Fruit fly (Drosophila melanogaster) whole organism, embryonic: ENCODE results near the gene CG43678.

ENCODE experiments used
- Abd-B ChIP-seq: fragments of 200-800 bp; sonication (Bioruptor generic); optimal IDR thresholded peaks from 2 replicates; lab custom pipeline; 2018; ENCODE audit warnings: missing biosample characterization, mild to moderate bottlenecking, missing genetic modification characterization, moderate library complexity
- Atf3 ChIP-seq: fragments of 200-800 bp; sonication (Bioruptor generic); optimal IDR thresholded peaks from 3 replicates; lab custom pipeline; 2016; ENCODE audit warnings: missing biosample characterization, missing genetic modification characterization
- CG10654 ChIP-seq: fragments of 200-800 bp; sonication (Bioruptor generic); optimal IDR thresholded peaks from 2 replicates; lab custom pipeline; 2016; ENCODE audit warnings: missing biosample characterization, missing genetic modification characterization
- CG14014 ChIP-seq: fragments of 200-800 bp; sonication (Bioruptor generic); IDR thresholded peaks from 2 replicates; pipeline ENCODE4 v1.3.6; 2022; ENCODE audit warnings: missing biosample characterization, missing genetic modification characterization
- CG1647 ChIP-seq: fragments of 200-800 bp; sonication (Bioruptor generic); optimal IDR thresholded peaks from 3 replicates; lab custom pipeline; 2016; ENCODE audit warnings: missing biosample characterization, missing genetic modification characterization
- CG17186 ChIP-seq: fragments of 200-800 bp; sonication (Bioruptor generic); optimal IDR thresholded peaks from 3 replicates; lab custom pipeline; 2017; ENCODE audit warnings: missing biosample characterization, missing genetic modification reagents, missing genetic modification characterization
- CG17361 ChIP-seq: fragments of 200-800 bp; sonication (Bioruptor generic); IDR thresholded peaks from 3 replicates; pipeline ENCODE4 v1.3.6; 2022; ENCODE audit warnings: missing biosample characterization, missing genetic modification characterization
- CG18599 ChIP-seq: fragments of 200-800 bp; sonication (Bioruptor generic); optimal IDR thresholded peaks from 3 replicates; lab custom pipeline; 2017; ENCODE audit warnings: missing biosample characterization, missing genetic modification characterization, mild to moderate bottlenecking, moderate library complexity, missing genetic modification reagents
- CG30403 ChIP-seq: fragments of 200-800 bp; sonication (Bioruptor generic); optimal IDR thresholded peaks from 3 replicates; lab custom pipeline; 2016; ENCODE audit warnings: missing biosample characterization, missing genetic modification characterization
- CG3281 ChIP-seq: fragments of 200-800 bp; sonication (Bioruptor generic); optimal IDR thresholded peaks from 3 replicates; lab custom pipeline; 2017; ENCODE audit warnings: missing biosample characterization, mild to moderate bottlenecking, missing genetic modification characterization
- CG33557 ChIP-seq: fragments of 200-800 bp; sonication (Bioruptor generic); optimal IDR thresholded peaks from 2 replicates; lab custom pipeline; 2019; ENCODE audit warnings: missing biosample characterization, mild to moderate bottlenecking, missing genetic modification characterization, moderate library complexity
- CG42726 ChIP-seq: fragments of 200-800 bp; sonication (Bioruptor generic); IDR thresholded peaks from 2 replicates; pipeline ENCODE4 v1.3.6; 2022; ENCODE audit warnings: missing biosample characterization, missing genetic modification characterization; ENCODE audit not compliant: partially characterized antibody
- CG4360 ChIP-seq: fragments of 200-800 bp; sonication (Bioruptor generic); IDR thresholded peaks from 2 replicates; pipeline ENCODE4 v1.3.6; 2022; ENCODE audit warnings: missing biosample characterization, missing genetic modification characterization
- CG7987 ChIP-seq: fragments of 200-800 bp; sonication (Bioruptor generic); optimal IDR thresholded peaks from 2 replicates; lab custom pipeline; 2018; ENCODE audit warnings: missing biosample characterization, mild to moderate bottlenecking, missing genetic modification characterization, moderate library complexity
- CG9727 ChIP-seq: fragments of 200-800 bp; sonication (Bioruptor generic); optimal IDR thresholded peaks from 3 replicates; lab custom pipeline; 2017; ENCODE audit warnings: missing biosample characterization, mild to moderate bottlenecking, missing genetic modification characterization
- D19A ChIP-seq: fragments of 200-800 bp; optimal IDR thresholded peaks from 3 replicates; lab custom pipeline; 2019; ENCODE audit warnings: missing biosample characterization, mild to moderate bottlenecking, missing genetic modification characterization, moderate library complexity
- Dek ChIP-seq: fragments of 200-800 bp; sonication (Bioruptor generic); optimal IDR thresholded peaks from 3 replicates; lab custom pipeline; 2019; ENCODE audit warnings: missing biosample characterization, mild to moderate bottlenecking, missing genetic modification characterization, moderate library complexity
- Doc2 ChIP-seq: fragments of 200-800 bp; sonication (Bioruptor generic); IDR thresholded peaks from 2 replicates; pipeline ENCODE4 v1.3.6; 2022; ENCODE audit warnings: missing biosample characterization, missing genetic modification characterization
- Drgx ChIP-seq: fragments of 200-800 bp; sonication (Bioruptor generic); IDR thresholded peaks from 2 replicates; pipeline ENCODE4 v1.3.6; 2022; ENCODE audit warnings: missing biosample characterization, missing genetic modification characterization
- E2f2 ChIP-seq: fragments of 200-800 bp; sonication (Bioruptor generic); IDR thresholded peaks from 2 replicates; pipeline ENCODE4 v1.3.6; 2022; ENCODE audit warnings: missing biosample characterization, missing genetic modification characterization
- Ets65A ChIP-seq: fragments of 200-800 bp; sonication (Bioruptor generic); peaks from one replicate; lab custom pipeline; 2016; ENCODE audit warnings: missing biosample characterization, missing genetic modification characterization
- Fer1 ChIP-seq: fragments of 200-800 bp; sonication (Bioruptor generic); optimal IDR thresholded peaks from 2 replicates; lab custom pipeline; 2017; ENCODE audit warnings: missing biosample characterization, mild to moderate bottlenecking, missing genetic modification characterization
- Jarid2 ChIP-seq: fragments of 200-800 bp; sonication (Bioruptor generic); optimal IDR thresholded peaks from 3 replicates; lab custom pipeline; 2017; ENCODE audit warnings: mild to moderate bottlenecking, missing biosample characterization, missing genetic modification reagents, missing genetic modification characterization
- Kr ChIP-seq: fragments of 200-800 bp; sonication (Bioruptor generic); optimal IDR thresholded peaks from 2 replicates; lab custom pipeline; 2017; ENCODE audit warnings: missing biosample characterization, mild to moderate bottlenecking, missing genetic modification characterization
- Lhr ChIP-seq: fragments of 200-800 bp; sonication (Bioruptor generic); optimal IDR thresholded peaks from 3 replicates; lab custom pipeline; 2017; ENCODE audit warnings: mild to moderate bottlenecking, missing biosample characterization, missing genetic modification reagents, missing genetic modification characterization
- Meics ChIP-seq: fragments of 200-800 bp; sonication (Bioruptor generic); optimal IDR thresholded peaks from 2 replicates; lab custom pipeline; 2017; ENCODE audit warnings: missing biosample characterization, mild to moderate bottlenecking, missing genetic modification characterization
- Side ChIP-seq: fragments of 200-800 bp; sonication (Bioruptor generic); optimal IDR thresholded peaks from 2 replicates; lab custom pipeline; 2016; ENCODE audit warnings: missing biosample characterization, missing genetic modification characterization
- croc ChIP-seq: fragments of 200-800 bp; sonication (Bioruptor generic); conservative IDR thresholded peaks from 3 replicates; pipeline ENCODE4 v1.3.6; 2022; ENCODE audit warnings: missing biosample characterization, missing genetic modification characterization
- cwo ChIP-seq: fragments of 200-800 bp; sonication (Bioruptor generic); optimal IDR thresholded peaks from 3 replicates; lab custom pipeline; 2017; ENCODE audit warnings: missing biosample characterization, missing genetic modification characterization, mild to moderate bottlenecking, moderate library complexity, missing genetic modification reagents
- dm ChIP-seq: fragments of 200-800 bp; sonication (Bioruptor generic); optimal IDR thresholded peaks from 3 replicates; lab custom pipeline; 2016; ENCODE audit warnings: missing biosample characterization, missing genetic modification characterization
- ems ChIP-seq: fragments of 200-800 bp; sonication (Bioruptor generic); optimal IDR thresholded peaks from 3 replicates; lab custom pipeline; 2016; ENCODE audit warnings: missing biosample characterization, missing genetic modification characterization
- fd3F ChIP-seq: fragments of 200-800 bp; sonication (Bioruptor generic); optimal IDR thresholded peaks from 2 replicates; lab custom pipeline; 2018; ENCODE audit warnings: missing biosample characterization, mild to moderate bottlenecking, missing genetic modification characterization, moderate library complexity
- gem ChIP-seq: fragments of 200-800 bp; sonication (Bioruptor generic); optimal IDR thresholded peaks from 2 replicates; lab custom pipeline; 2019; ENCODE audit warnings: missing biosample characterization, mild to moderate bottlenecking, missing genetic modification characterization, moderate library complexity
- h ChIP-seq: fragments of >200 bp; optimal IDR thresholded peaks from 2 replicates; lab custom pipeline; 2017
- ind ChIP-seq: fragments of 200-800 bp; sonication (Bioruptor generic); optimal IDR thresholded peaks from 3 replicates; lab custom pipeline; 2016; ENCODE audit warnings: missing biosample characterization, missing genetic modification characterization
- insv ChIP-seq, 2 experiments: fragments of 200-800 bp; sonication (Bioruptor generic); optimal IDR thresholded peaks; 3 replicates each; lab custom pipeline; 2016 to 2018; ENCODE audit warnings: missing biosample characterization in 2 of 2, missing genetic modification characterization in 2 of 2
- lbe ChIP-seq: fragments of 200-800 bp; sonication (Bioruptor generic); optimal IDR thresholded peaks from 2 replicates; lab custom pipeline; 2016; ENCODE audit warnings: missing biosample characterization, mild to moderate bottlenecking, missing genetic modification characterization
- nmo ChIP-seq: fragments of 200-800 bp; sonication (Bioruptor generic); optimal IDR thresholded peaks from 2 replicates; lab custom pipeline; 2018; ENCODE audit warnings: missing biosample characterization, mild to moderate bottlenecking, missing genetic modification characterization, moderate library complexity
- pho ChIP-seq: fragments of 200-800 bp; sonication (Bioruptor generic); optimal IDR thresholded peaks from 2 replicates; lab custom pipeline; 2016; ENCODE audit warnings: missing biosample characterization, missing genetic modification characterization
- pita ChIP-seq: fragments of 200-800 bp; sonication (Bioruptor generic); optimal IDR thresholded peaks from 2 replicates; lab custom pipeline; 2017; ENCODE audit warnings: missing biosample characterization, mild to moderate bottlenecking, missing genetic modification characterization
- prd ChIP-seq, 3 experiments: fragments of >200 bp in 2 of 3; fragments of 200-800 bp in 1 of 3; sonication (Bioruptor generic) in 1 of 3; optimal IDR thresholded peaks in 2 of 3; IDR thresholded peaks in 1 of 3; 2 replicates in 2 of 3; 3 replicates in 1 of 3; pipeline versions ENCODE4 v1.3.6 to Lab custom; 2017 to 2022; ENCODE audit warnings: missing biosample characterization in 1 of 3, missing genetic modification characterization in 1 of 3
- rib ChIP-seq: fragments of 200-800 bp; sonication (Bioruptor generic); IDR thresholded peaks from 2 replicates; pipeline ENCODE4 v1.3.6; 2022; ENCODE audit warnings: missing biosample characterization, missing genetic modification characterization
- row ChIP-seq: fragments of 200-800 bp; sonication (Bioruptor generic); IDR thresholded peaks from 3 replicates; pipeline ENCODE4 v1.3.6; 2022; ENCODE audit warnings: missing biosample characterization, missing genetic modification characterization
- scrt ChIP-seq: fragments of 200-800 bp; sonication (Bioruptor generic); optimal IDR thresholded peaks from 2 replicates; lab custom pipeline; 2018; ENCODE audit warnings: missing biosample characterization, mild to moderate bottlenecking, missing genetic modification characterization, moderate library complexity
- sens ChIP-seq: fragments of 200-800 bp; sonication (Bioruptor generic); peaks from one replicate; lab custom pipeline; 2016; ENCODE audit warnings: missing biosample characterization, missing genetic modification characterization
- sima ChIP-seq: fragments of 200-800 bp; sonication (Bioruptor generic); optimal IDR thresholded peaks from 2 replicates; lab custom pipeline; 2016; ENCODE audit warnings: missing biosample characterization, missing genetic modification characterization
- slou ChIP-seq: fragments of 200-800 bp; sonication (Bioruptor generic); optimal IDR thresholded peaks from 3 replicates; lab custom pipeline; 2016; ENCODE audit warnings: missing biosample characterization, missing genetic modification characterization
- ssp ChIP-seq: fragments of 200-800 bp; sonication (Bioruptor generic); IDR thresholded peaks from 2 replicates; pipeline ENCODE4 v1.3.6; 2022; ENCODE audit warnings: missing biosample characterization, missing genetic modification characterization
- tll ChIP-seq, 2 experiments: fragments of 200-800 bp in 1 of 2; fragments of >200 bp in 1 of 2; sonication (Bioruptor generic) in 1 of 2; optimal IDR thresholded peaks; 2 replicates each; lab custom pipeline; 2017 to 2019; ENCODE audit warnings: missing biosample characterization in 2 of 2, missing genetic modification characterization in 2 of 2, mild to moderate bottlenecking in 1 of 2, moderate library complexity in 1 of 2
- ttk ChIP-seq: fragments of 200-800 bp; sonication (Bioruptor generic); IDR thresholded peaks from 2 replicates; pipeline ENCODE4 v2.1.2; 2022; ENCODE audit warnings: missing biosample characterization, missing genetic modification characterization
- twi ChIP-seq: fragments of 200-800 bp; optimal IDR thresholded peaks from 2 replicates; lab custom pipeline; 2019; ENCODE audit warnings: missing biosample characterization, mild to moderate bottlenecking, missing genetic modification characterization, moderate library complexity
- unpg ChIP-seq: fragments of 200-800 bp; sonication (Bioruptor generic); optimal IDR thresholded peaks from 3 replicates; lab custom pipeline; 2018; ENCODE audit warnings: missing biosample characterization, mild to moderate bottlenecking, missing genetic modification characterization, moderate library complexity
- zen ChIP-seq: fragments of 200-800 bp; sonication (Bioruptor generic); optimal IDR thresholded peaks from 3 replicates; lab custom pipeline; 2018; ENCODE audit warnings: missing biosample characterization, mild to moderate bottlenecking, missing genetic modification characterization, moderate library complexity

CG43678 gene

DNA sequence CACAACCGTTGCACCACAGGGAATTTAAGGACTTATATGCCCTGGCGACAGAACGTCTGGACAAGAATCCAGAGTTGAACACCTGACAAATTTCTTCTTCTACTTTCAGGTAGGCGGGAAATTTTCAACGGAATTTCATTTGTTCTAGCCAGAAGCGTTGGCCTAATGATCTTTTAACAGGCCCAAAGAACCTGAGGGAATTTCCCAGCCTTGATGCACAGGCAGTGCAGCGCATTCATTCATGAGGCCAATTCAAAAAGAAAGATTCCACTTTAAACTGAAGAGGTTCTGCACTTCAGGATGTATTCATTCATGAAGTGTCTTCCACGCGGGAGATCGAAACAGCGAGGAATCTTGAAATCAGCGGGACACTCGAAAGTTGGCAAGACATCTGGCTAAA is 9.8 kb downstream of the CG43678 start:
- TF ChIP-seq zen (tag; lab: Kevin White, UChicago) (peak; percentile 97), Side (GFP tag; lab: Kevin White, UChicago) (no peak), CG17361 (no peak), dm (GFP tag; lab: Kevin White, UChicago) (no peak), nmo (no peak), Atf3 (GFP tag; lab: Kevin White, UChicago) (no peak), Jarid2 (no peak), pita (GFP tag; lab: Kevin White, UChicago) (no peak), rib (GFP tag; lab: Robert Waterston, UW) (no peak), CG42726 (no peak), Lhr (GFP tag; lab: Kevin White, UChicago) (no peak), sens (GFP tag; lab: Kevin White, UChicago) (no peak), Abd-B (no peak), insv (GFP tag; optimal IDR thresholded peaks at IDR 0.05; lab: Kevin White, UChicago) (peak in 1 of 2 experiments; percentile 24), h (no peak), sima (GFP tag; lab: Kevin White, UChicago) (no peak), twi (tag; lab: Kevin White, UChicago) (peak; percentile 71), CG3281 (GFP tag; lab: Kevin White, UChicago) (no peak), CG14014 (GFP tag; lab: Robert Waterston, UW) (no peak), lbe (GFP tag; lab: Kevin White, UChicago) (no peak), fd3F (GFP tag; lab: Kevin White, UChicago) (no peak), CG7987 (GFP tag; lab: Kevin White, UChicago) (no peak), Kr (GFP tag; lab: Kevin White, UChicago) (no peak), prd (optimal IDR thresholded peaks at IDR 0.05; lab: Kevin White, UChicago) (no peak), prd (GFP tag; IDR thresholded peaks at IDR 0.05; lab: Robert Waterston, UW) (no peak; the same call in 2 of the 3 replicates), CG33557 (no peak), Dek (tag; lab: Kevin White, UChicago) (no peak), tll (GFP tag; optimal IDR thresholded peaks at IDR 0.05; lab: Kevin White, UChicago) (peak in 1 of 2 experiments; percentile 18), CG4360 (no peak), Drgx (no peak), scrt (GFP tag; lab: Kevin White, UChicago) (no peak), CG1647 (GFP tag; lab: Kevin White, UChicago) (no peak), unpg (GFP tag; lab: Kevin White, UChicago) (no peak), CG10654 (no peak), CG17186 (GFP tag; lab: Kevin White, UChicago) (no peak), ssp (GFP tag; lab: Robert Waterston, UW) (no peak)

DNA sequence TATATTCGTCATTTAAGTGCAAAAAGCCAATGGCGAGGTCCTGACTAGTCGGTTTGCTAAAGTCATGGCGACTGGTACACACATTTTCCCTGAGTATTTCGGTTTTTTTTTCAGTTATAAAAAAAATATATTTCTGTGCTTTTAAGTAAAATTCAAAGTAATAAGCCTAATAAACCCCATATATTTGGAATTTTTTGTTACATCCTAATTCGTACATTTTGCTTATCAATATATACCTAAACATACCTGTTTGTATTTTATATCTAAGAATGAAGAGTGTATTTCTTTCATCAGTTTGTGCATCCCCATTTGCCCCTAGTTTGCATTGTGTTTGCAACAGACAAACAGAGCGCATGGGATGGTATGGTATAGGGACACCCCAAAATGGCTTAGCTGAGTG is 13.7 kb downstream of the CG43678 start:
- TF ChIP-seq slou (no peak), E2f2 (GFP tag; lab: Robert Waterston, UW) (no peak), cwo (GFP tag; lab: Kevin White, UChicago) (peak; percentile 22), ttk (GFP tag; lab: Robert Waterston, UW) (no peak), ind (GFP tag; lab: Kevin White, UChicago) (peak; percentile 9), gem (tag; lab: Kevin White, UChicago) (peak; percentile 31), sens (GFP tag; lab: Kevin White, UChicago) (peak; percentile 45), Meics (GFP tag; lab: Kevin White, UChicago) (peak; percentile 39), croc (GFP tag; lab: Robert Waterston, UW) (no peak), ems (no peak), CG9727 (GFP tag; lab: Kevin White, UChicago) (peak; percentile 7), pho (peak; percentile 7), CG30403 (GFP tag; lab: Kevin White, UChicago) (peak; percentile 16), Ets65A (GFP tag; lab: Kevin White, UChicago) (peak; percentile 47), row (GFP tag; lab: Robert Waterston, UW) (peak; percentile 41; the same call in 2 of the 3 replicates), CG18599 (GFP tag; lab: Kevin White, UChicago) (peak; percentile 25), Doc2 (GFP tag; lab: Robert Waterston, UW) (no peak), Fer1 (peak; percentile 3), D19A (tag; lab: Kevin White, UChicago) (peak; percentile 89)
